Fruit fly (Drosophila melanogaster): ENCODE results near the gene UK114.

Gene UK114

dm6 chr2L:15274783-15275316 lies at the start of gene UK114:
Gene UK114, minus strand, starts transcription at chr2L:15275091.
- TF ChIP-seq CG11762 (GFP tag; optimal IDR thresholded peaks at IDR 0.05; ENCODE audit: insufficient read depth) (no peak), dac (GFP tag; optimal IDR thresholded peaks at IDR 0.05) (no peak), CG8632 (GFP tag; optimal IDR thresholded peaks at IDR 0.05) (no peak), svp (GFP tag) (peak; percentile 96), CG7368 (GFP tag; optimal IDR thresholded peaks at IDR 0.05) (no peak), CG34406 (GFP tag; optimal IDR thresholded peaks at IDR 0.05) (no peak), Ets21C (GFP tag; optimal IDR thresholded peaks at IDR 0.05) (no peak), CG6163 (GFP tag; IDR thresholded peaks at IDR 0.05) (0 out of 3 replicates have a peak, but pooled peaks have one; percentile 9), CG31627 (GFP tag; optimal IDR thresholded peaks at IDR 0.05) (no peak), CG11902 (GFP tag; optimal IDR thresholded peaks at IDR 0.05) (no peak), OdsH (GFP tag; optimal IDR thresholded peaks at IDR 0.05) (no peak), CG3032 (tag; optimal IDR thresholded peaks at IDR 0.05) (no peak), fd59A (GFP tag; optimal IDR thresholded peaks at IDR 0.05) (no peak), dsx (GFP tag; optimal IDR thresholded peaks at IDR 0.05; ENCODE audit: poor library complexity, severe bottlenecking) (peak; percentile 22), spab (GFP tag; optimal IDR thresholded peaks at IDR 0.05) (no peak), CG4318 (GFP tag; optimal IDR thresholded peaks at IDR 0.05) (no peak), net (GFP tag; optimal IDR thresholded peaks at IDR 0.05) (no peak), Blimp-1 (GFP tag; optimal IDR thresholded peaks at IDR 0.05) (no peak), CG11294 (GFP tag; IDR thresholded peaks at IDR 0.05) (no peak), Smox (GFP tag; optimal IDR thresholded peaks at IDR 0.05) (no peak), Eip78C (GFP tag) (peak; percentile 35), CG10669 (GFP tag; optimal IDR thresholded peaks at IDR 0.05) (no peak), CG1621 (tag; optimal IDR thresholded peaks at IDR 0.05) (no peak), CG3919 (GFP tag; optimal IDR thresholded peaks at IDR 0.05) (no peak), fkh (GFP tag; optimal IDR thresholded peaks at IDR 0.05) (no peak), Lpt (GFP tag; optimal IDR thresholded peaks at IDR 0.05) (no peak)

- TF ChIP-seq Eip93F (GFP tag; optimal IDR thresholded peaks at IDR 0.05) (no peak), fkh (GFP tag; optimal IDR thresholded peaks at IDR 0.05) (peak; percentile 83), dac (GFP tag; optimal IDR thresholded peaks at IDR 0.05) (no peak)
Observed at dm6 chr2L:15324103-15324840, 49.4 kb upstream of the UK114 start.

- TF ChIP-seq CG6163 (GFP tag; IDR thresholded peaks at IDR 0.05) (no peak), cyc (GFP tag; optimal IDR thresholded peaks at IDR 0.05) (no peak), Ets96B (tag; optimal IDR thresholded peaks at IDR 0.05) (no peak), Lpt (GFP tag; optimal IDR thresholded peaks at IDR 0.05) (no peak), net (GFP tag; optimal IDR thresholded peaks at IDR 0.05) (no peak), Eip93F (GFP tag; optimal IDR thresholded peaks at IDR 0.05) (no peak), esn (GFP tag; optimal IDR thresholded peaks at IDR 0.05) (no peak), fd85E (GFP tag; optimal IDR thresholded peaks at IDR 0.05) (no peak), CG9139 (GFP tag; optimal IDR thresholded peaks at IDR 0.05) (no peak)
Observed at dm6 chr2L:15323196-15323595, 48.3 kb upstream of the UK114 start.

- peak; percentile 70 for TF ChIP-seq CG6276 (GFP tag; optimal IDR thresholded peaks at IDR 0.05)
- no peak for TF ChIP-seq CG9139 (GFP tag; optimal IDR thresholded peaks at IDR 0.05)
- TF ChIP-seq Hr4 (GFP tag; optimal IDR thresholded peaks at IDR 0.05) = peak; percentile 67
- TF ChIP-seq dac (GFP tag; optimal IDR thresholded peaks at IDR 0.05) = peak; percentile 50
- TF ChIP-seq CG4318 (GFP tag; optimal IDR thresholded peaks at IDR 0.05) = peak; percentile 78
- TF ChIP-seq Lpt (GFP tag; optimal IDR thresholded peaks at IDR 0.05) = peak; percentile 28
- TF ChIP-seq CG8632 (GFP tag; optimal IDR thresholded peaks at IDR 0.05) = no peak
- peak; percentile 17 for TF ChIP-seq acj6 (GFP tag; optimal IDR thresholded peaks at IDR 0.05)
- TF ChIP-seq CG32006 (GFP tag; optimal IDR thresholded peaks at IDR 0.05) = peak; percentile 88
- TF ChIP-seq salr (GFP tag; optimal IDR thresholded peaks at IDR 0.05) = peak in 1 of 2 experiments; percentile 19
- peak; percentile 10 for TF ChIP-seq net (GFP tag; optimal IDR thresholded peaks at IDR 0.05)
- peak; percentile 69 for TF ChIP-seq CG15336 (GFP tag; IDR thresholded peaks at IDR 0.05)
- peak; percentile 67 for TF ChIP-seq Eip78C (GFP tag)
- TF ChIP-seq CG8119 (GFP tag; IDR thresholded peaks at IDR 0.05) = peak; percentile 73
- TF ChIP-seq CG3919 (GFP tag; optimal IDR thresholded peaks at IDR 0.05) = peak; percentile 5
- TF ChIP-seq Gug (GFP tag; IDR thresholded peaks at IDR 0.05) = no peak
Observed at dm6 chr2L:15321408-15321807, 46.5 kb upstream of the UK114 start.

Data from whole organism, prepupa.